Fruit fly (Drosophila melanogaster) whole organism, pupa: ENCODE data around the gene gdrd.

ENCODE experiments used
- CG10348 ChIP-seq: fragments of 200-800 bp; sonication (Bioruptor generic); IDR thresholded peaks from 2 replicates; pipeline ENCODE4 v1.3.6; 2022; ENCODE audit warnings: missing biosample characterization, missing genetic modification characterization
- CG15710 ChIP-seq: fragments of 200-800 bp; sonication (Bioruptor generic); optimal IDR thresholded peaks from 2 replicates; lab custom pipeline; 2018; ENCODE audit warnings: missing biosample characterization, mild to moderate bottlenecking, missing genetic modification characterization, moderate library complexity
- CG32121 ChIP-seq: fragments of 200-800 bp; sonication (Bioruptor generic); IDR thresholded peaks from 2 replicates; pipeline ENCODE4 v1.3.6; 2022; ENCODE audit warnings: missing biosample characterization, missing genetic modification characterization
- CG34367 ChIP-seq: fragments of 200-800 bp; sonication (Bioruptor generic); optimal IDR thresholded peaks from 2 replicates; lab custom pipeline; 2018; ENCODE audit warnings: missing biosample characterization, mild to moderate bottlenecking, missing genetic modification characterization
- EcR ChIP-seq: fragments of 200-800 bp; sonication (Bioruptor generic); optimal IDR thresholded peaks from 3 replicates; lab custom pipeline; 2019; ENCODE audit warnings: missing biosample characterization, missing genetic modification characterization, mild to moderate bottlenecking, moderate library complexity, missing genetic modification reagents
- Pif1A ChIP-seq: fragments of 200-800 bp; sonication (Bioruptor generic); optimal IDR thresholded peaks from 3 replicates; lab custom pipeline; 2016; ENCODE audit warnings: missing biosample characterization, missing genetic modification characterization
- Snoo ChIP-seq: fragments of 200-800 bp; sonication (Bioruptor generic); optimal IDR thresholded peaks from 3 replicates; lab custom pipeline; 2017; ENCODE audit warnings: missing biosample characterization, mild to moderate bottlenecking, missing genetic modification characterization, inconsistent platforms
- gl ChIP-seq: fragments of 200-800 bp; sonication (Bioruptor generic); optimal IDR thresholded peaks from 2 replicates; lab custom pipeline; 2018; ENCODE audit warnings: missing biosample characterization, mild to moderate bottlenecking, missing genetic modification characterization

DNA sequence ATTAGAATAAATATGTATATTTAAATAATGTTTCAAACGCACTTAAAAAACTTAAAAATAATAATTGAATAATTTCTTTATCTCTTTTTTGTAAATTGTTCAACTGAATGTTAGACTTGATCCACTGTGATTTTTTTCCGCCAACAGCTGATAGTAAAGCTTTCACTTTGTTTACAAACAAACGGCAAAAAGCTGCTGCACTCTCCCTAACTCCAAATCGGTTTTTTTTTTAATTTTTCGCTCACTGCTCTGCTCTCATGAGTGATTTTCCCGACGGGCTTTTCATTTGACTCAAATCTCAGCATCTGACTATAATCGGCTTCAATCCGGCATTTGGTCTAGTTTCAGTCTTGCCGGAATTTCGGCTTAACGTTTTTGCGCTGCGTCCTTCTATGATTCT, 9.6 kb upstream of the gdrd start:
- TF ChIP-seq Snoo (tag; lab: Kevin White, UChicago) = no peak
- TF ChIP-seq CG15710 (tag; lab: Kevin White, UChicago) = no peak
- TF ChIP-seq gl (tag; lab: Kevin White, UChicago) = no peak
- no peak for TF ChIP-seq Pif1A (GFP tag; lab: Kevin White, UChicago)
- TF ChIP-seq CG32121 (GFP tag; lab: Robert Waterston, UW) = no peak
- no peak for TF ChIP-seq EcR (GFP tag; lab: Kevin White, UChicago)
- TF ChIP-seq CG34367 (tag; lab: Kevin White, UChicago) = no peak
- TF ChIP-seq CG10348 = no peak
